Fruit fly (Drosophila melanogaster): ENCODE data around the gene alpha-Est7.

- no peak for TF ChIP-seq CG8478 (optimal IDR thresholded peaks at IDR 0.05)
- TF ChIP-seq usp (GFP tag; optimal IDR thresholded peaks at IDR 0.05) = no peak
- TF ChIP-seq psq (optimal IDR thresholded peaks at IDR 0.05) = no peak
- TF ChIP-seq pan (optimal IDR thresholded peaks at IDR 0.05) = no peak
- no peak for TF ChIP-seq Dll (optimal IDR thresholded peaks at IDR 0.05)
- TF ChIP-seq EcR (GFP tag; optimal IDR thresholded peaks at IDR 0.05) = no peak
These were observed 12.7 kb upstream of the alpha-Est7 start, which contains the start of gene alpha-Est5 for dm6 chr3R:7536281-7536680.
